Worm (Caenorhabditis elegans): ENCODE measurements around the gene gpa-1.

The gpa-1 gene

ce11 chrV:11156589-11156988, 20.9 kb downstream of the gpa-1 start (continued):
- TF ChIP-seq hmg-1.2 (GFP tag; IDR thresholded peaks at IDR 0.05), result no peak

ce11 chrV:11155553-11155952, 21.9 kb downstream of the gpa-1 start, which contains the start of gene srg-38:
Gene srg-38 (minus strand): TSS chrV:11155653.
- TF ChIP-seq hsf-1 (GFP tag; IDR thresholded peaks at IDR 0.05), result no peak
- no peak for TF ChIP-seq snpc-1.3 (tag; optimal IDR thresholded peaks at IDR 0.05; ENCODE audit: insufficient read depth)

- no peak for TF ChIP-seq F57C9.4 (tag; optimal IDR thresholded peaks at IDR 0.05)
- no peak for TF ChIP-seq snpc-4 (GFP tag; optimal IDR thresholded peaks at IDR 0.05)
- TF ChIP-seq snpc-4 (tag; optimal IDR thresholded peaks at IDR 0.05), result no peak
- no peak for TF ChIP-seq Y53G8AR.9 (GFP tag; conservative IDR thresholded peaks at IDR 0.05)
- TF ChIP-seq hrde-1 (tag; optimal IDR thresholded peaks at IDR 0.05; ENCODE audit: borderline replicate concordance), result no peak
- TF ChIP-seq ztf-18 (tag; optimal IDR thresholded peaks at IDR 0.05), result no peak
- TF ChIP-seq egrh-3 (GFP tag; IDR thresholded peaks at IDR 0.05), result no peak
- no peak for TF ChIP-seq atf-7 (tag; optimal IDR thresholded peaks at IDR 0.05)
- no peak for TF ChIP-seq ztf-3 (GFP tag; optimal IDR thresholded peaks at IDR 0.05)
- no peak for TF ChIP-seq bed-2 (GFP tag; IDR thresholded peaks at IDR 0.05)
- no peak for TF ChIP-seq aptf-2 (GFP tag; conservative IDR thresholded peaks at IDR 0.05)
- TF ChIP-seq lag-1 (GFP tag; IDR thresholded peaks at IDR 0.05), result no peak
- no peak for TF ChIP-seq sdz-38 (tag; optimal IDR thresholded peaks at IDR 0.05)
- TF ChIP-seq F39B2.1 (GFP tag; IDR thresholded peaks at IDR 0.05), result no peak
Measured at ce11 chrV:11152333-11152732, 25.1 kb downstream of the gpa-1 start, which contains the start of gene srg-39. Gene srg-39 (minus strand): TSS chrV:11152433.

ce11 chrV:11149405-11149804, 28.1 kb downstream of the gpa-1 start, which contains the start of gene T19C4.1:
Gene T19C4.1 (plus strand): TSS chrV:11149705.
- TF ChIP-seq snpc-1.1 (tag; optimal IDR thresholded peaks at IDR 0.05; ENCODE audit: insufficient read depth) (no peak), ztf-22 (GFP tag; optimal IDR thresholded peaks at IDR 0.05) (no peak), hsf-1 (GFP tag; IDR thresholded peaks at IDR 0.05) (no peak), F22D6.2 (tag; optimal IDR thresholded peaks at IDR 0.05) (no peak), F52B5.7 (tag; optimal IDR thresholded peaks at IDR 0.05) (no peak), ztf-28 (GFP tag; IDR thresholded peaks at IDR 0.05) (no peak), him-1 (tag; optimal IDR thresholded peaks at IDR 0.05) (no peak), nhr-90 (tag; optimal IDR thresholded peaks at IDR 0.05) (no peak)

- TF ChIP-seq lin-40 (tag; optimal IDR thresholded peaks at IDR 0.05) (no peak), bed-1 (GFP tag; IDR thresholded peaks at IDR 0.05) (no peak), hrde-1 (tag; optimal IDR thresholded peaks at IDR 0.05; ENCODE audit: borderline replicate concordance) (no peak), Y79H2A.3 (GFP tag; conservative IDR thresholded peaks at IDR 0.05) (no peak), ztf-18 (tag; optimal IDR thresholded peaks at IDR 0.05) (no peak), mes-4 (tag; optimal IDR thresholded peaks at IDR 0.05) (no peak), tbx-9 (tag; optimal IDR thresholded peaks at IDR 0.05; ENCODE audit: borderline replicate concordance) (no peak), snpc-3.4 (tag; optimal IDR thresholded peaks at IDR 0.05) (no peak), dox-1 (GFP tag; IDR thresholded peaks at IDR 0.05) (no peak), ztf-6 (GFP tag; IDR thresholded peaks at IDR 0.05) (no peak), B0261.1 (tag; optimal IDR thresholded peaks at IDR 0.05) (no peak), nhr-179 (tag; optimal IDR thresholded peaks at IDR 0.05) (no peak), aptf-2 (GFP tag; conservative IDR thresholded peaks at IDR 0.05) (no peak), nhr-90 (tag; optimal IDR thresholded peaks at IDR 0.05) (no peak), cebp-1 (GFP tag; IDR thresholded peaks at IDR 0.05) (no peak), cebp-1 (tag; optimal IDR thresholded peaks at IDR 0.05) (no peak), nfya-2 (GFP tag; IDR thresholded peaks at IDR 0.05) (no peak), rpc-1 (optimal IDR thresholded peaks at IDR 0.05) (no peak), rpc-1 (tag; optimal IDR thresholded peaks at IDR 0.05) (no peak), sdz-38 (tag; optimal IDR thresholded peaks at IDR 0.05) (no peak), cebp-2 (GFP tag; IDR thresholded peaks at IDR 0.05) (no peak)
Measured at ce11 chrV:11148971-11149370, 28.5 kb downstream of the gpa-1 start.
